Fruit fly (Drosophila melanogaster) whole organism, prepupa: Measurements from ENCODE around the gene CG7080.

ENCODE experiments used
- Blimp-1 ChIP-seq: fragments of 200-800 bp; sonication (Bioruptor generic); optimal IDR thresholded peaks from 3 replicates; lab custom pipeline; 2017; ENCODE audit warnings: missing biosample characterization, missing genetic modification characterization, mild to moderate bottlenecking, moderate library complexity, missing genetic modification reagents
- CG10631 ChIP-seq: fragments of 200-800 bp; sonication (Bioruptor generic); optimal IDR thresholded peaks from 2 replicates; lab custom pipeline; 2016; ENCODE audit warnings: missing biosample characterization, missing genetic modification characterization
- CG10669 ChIP-seq: fragments of 200-800 bp; sonication (Bioruptor generic); optimal IDR thresholded peaks from 3 replicates; lab custom pipeline; 2018; ENCODE audit warnings: missing biosample characterization, mild to moderate bottlenecking, missing genetic modification characterization, moderate library complexity
- CG11294 ChIP-seq: fragments of 200-800 bp; sonication (Bioruptor generic); IDR thresholded peaks from 2 replicates; pipeline ENCODE4 v1.3.6; 2022; ENCODE audit warnings: missing biosample characterization, missing genetic modification characterization
- CG11762 ChIP-seq: fragments of 200-800 bp; sonication (Bioruptor generic); optimal IDR thresholded peaks from 3 replicates; lab custom pipeline; 2016; ENCODE audit warnings: missing biosample characterization, missing genetic modification characterization; ENCODE audit not compliant: insufficient read depth
- CG11902 ChIP-seq: fragments of 200-800 bp; sonication (Bioruptor generic); optimal IDR thresholded peaks from 3 replicates; lab custom pipeline; 2016; ENCODE audit warnings: missing biosample characterization, missing genetic modification characterization
- CG1621 ChIP-seq: fragments of 200-800 bp; sonication (Bioruptor generic); optimal IDR thresholded peaks from 3 replicates; lab custom pipeline; 2018; ENCODE audit warnings: missing biosample characterization, mild to moderate bottlenecking, missing genetic modification characterization
- CG16779 ChIP-seq: fragments of 200-800 bp; sonication (Bioruptor generic); optimal IDR thresholded peaks from 3 replicates; lab custom pipeline; 2017; ENCODE audit warnings: missing biosample characterization, mild to moderate bottlenecking, missing genetic modification characterization
- CG3032 ChIP-seq: fragments of 200-800 bp; optimal IDR thresholded peaks from 2 replicates; lab custom pipeline; 2019; ENCODE audit warnings: missing biosample characterization, mild to moderate bottlenecking, missing genetic modification characterization, moderate library complexity
- CG31627 ChIP-seq: fragments of 200-800 bp; sonication (Bioruptor generic); optimal IDR thresholded peaks from 3 replicates; lab custom pipeline; 2016; ENCODE audit warnings: missing biosample characterization, missing genetic modification characterization
- CG32006 ChIP-seq: fragments of 200-800 bp; sonication (Bioruptor generic); optimal IDR thresholded peaks from 3 replicates; lab custom pipeline; 2017; ENCODE audit warnings: missing biosample characterization, mild to moderate bottlenecking, missing genetic modification characterization
- CG34406 ChIP-seq: fragments of 200-800 bp; sonication (Bioruptor generic); optimal IDR thresholded peaks from 3 replicates; lab custom pipeline; 2016; ENCODE audit warnings: missing biosample characterization, missing genetic modification characterization
- CG3919 ChIP-seq: fragments of 200-800 bp; sonication (Bioruptor generic); optimal IDR thresholded peaks from 3 replicates; lab custom pipeline; 2016; ENCODE audit warnings: missing biosample characterization, missing genetic modification characterization
- CG6276 ChIP-seq: fragments of 200-800 bp; sonication (Bioruptor generic); optimal IDR thresholded peaks from 2 replicates; lab custom pipeline; 2017; ENCODE audit warnings: missing biosample characterization, mild to moderate bottlenecking, missing genetic modification characterization
- CG6792 ChIP-seq: fragments of 200-800 bp; sonication (Bioruptor generic); optimal IDR thresholded peaks from 3 replicates; lab custom pipeline; 2016; ENCODE audit warnings: missing biosample characterization, missing genetic modification characterization
- CG7368 ChIP-seq: fragments of 200-800 bp; sonication (Bioruptor generic); optimal IDR thresholded peaks from 3 replicates; lab custom pipeline; 2016; ENCODE audit warnings: missing biosample characterization, missing genetic modification characterization
- CG8119 ChIP-seq: fragments of 200-800 bp; sonication (Bioruptor generic); IDR thresholded peaks from 3 replicates; pipeline ENCODE4 v1.3.6; 2022; ENCODE audit warnings: missing biosample characterization, missing genetic modification characterization
- CG8632 ChIP-seq: fragments of 200-800 bp; sonication (Bioruptor generic); optimal IDR thresholded peaks from 3 replicates; lab custom pipeline; 2016; ENCODE audit warnings: missing biosample characterization, missing genetic modification characterization
- CG9139 ChIP-seq: fragments of 200-800 bp; sonication (Bioruptor generic); optimal IDR thresholded peaks from 3 replicates; lab custom pipeline; 2017; ENCODE audit warnings: missing biosample characterization, mild to moderate bottlenecking, missing genetic modification characterization
- Eip75B ChIP-seq: fragments of 200-800 bp; sonication (Bioruptor generic); optimal IDR thresholded peaks from 3 replicates; lab custom pipeline; 2016; ENCODE audit warnings: missing biosample characterization, missing genetic modification characterization
- Eip78C ChIP-seq: fragments of 200-800 bp; sonication (Bioruptor generic); peaks from one replicate; lab custom pipeline; 2016; ENCODE audit warnings: missing biosample characterization, missing genetic modification characterization
- Eip93F ChIP-seq: fragments of 200-800 bp; sonication (Bioruptor generic); optimal IDR thresholded peaks from 2 replicates; lab custom pipeline; 2016; ENCODE audit warnings: missing biosample characterization, mild to moderate bottlenecking, missing genetic modification characterization
- Ets21C ChIP-seq: fragments of 200-800 bp; sonication (Bioruptor generic); optimal IDR thresholded peaks from 3 replicates; lab custom pipeline; 2016; ENCODE audit warnings: missing biosample characterization, missing genetic modification characterization
- Ets96B ChIP-seq: fragments of 200-800 bp; optimal IDR thresholded peaks from 2 replicates; lab custom pipeline; 2019; ENCODE audit warnings: missing biosample characterization, mild to moderate bottlenecking, missing genetic modification characterization, moderate library complexity
- Gug ChIP-seq: fragments of 200-800 bp; sonication (Bioruptor generic); IDR thresholded peaks from 2 replicates; pipeline ENCODE4 v1.3.6; 2022; ENCODE audit warnings: missing biosample characterization, missing genetic modification characterization
- Hr38 ChIP-seq: sonication (Bioruptor generic); optimal IDR thresholded peaks from 2 replicates; lab custom pipeline; 2016; ENCODE audit warnings: missing biosample characterization, missing genetic modification characterization
- Hr39 ChIP-seq: fragments of 200-800 bp; sonication (Bioruptor generic); optimal IDR thresholded peaks from 2 replicates; lab custom pipeline; 2016; ENCODE audit warnings: missing biosample characterization, missing genetic modification characterization
- Lpt ChIP-seq: fragments of 200-800 bp; sonication (Bioruptor generic); optimal IDR thresholded peaks from 3 replicates; lab custom pipeline; 2016; ENCODE audit warnings: missing biosample characterization, missing genetic modification characterization
- Met ChIP-seq: fragments of 200-800 bp; sonication (Bioruptor generic); optimal IDR thresholded peaks from 3 replicates; lab custom pipeline; 2016; ENCODE audit warnings: missing biosample characterization, missing genetic modification characterization
- OdsH ChIP-seq: fragments of 200-800 bp; sonication (Bioruptor generic); optimal IDR thresholded peaks from 3 replicates; lab custom pipeline; 2016; ENCODE audit warnings: missing biosample characterization, missing genetic modification characterization
- Smox ChIP-seq: fragments of 200-800 bp; sonication (Bioruptor generic); optimal IDR thresholded peaks from 3 replicates; lab custom pipeline; 2016; ENCODE audit warnings: missing biosample characterization, missing genetic modification characterization
- Sox14 ChIP-seq: fragments of 200-800 bp; sonication (Bioruptor generic); optimal IDR thresholded peaks from 3 replicates; lab custom pipeline; 2016; ENCODE audit warnings: missing biosample characterization, missing genetic modification characterization
- achi ChIP-seq: fragments of 200-800 bp; sonication (Bioruptor generic); optimal IDR thresholded peaks from 3 replicates; lab custom pipeline; 2016; ENCODE audit warnings: missing biosample characterization, missing genetic modification characterization
- cyc ChIP-seq: fragments of 200-800 bp; sonication (Bioruptor generic); optimal IDR thresholded peaks from 3 replicates; lab custom pipeline; 2016; ENCODE audit warnings: missing biosample characterization, missing genetic modification characterization
- dac ChIP-seq: fragments of 200-800 bp; sonication (Bioruptor generic); optimal IDR thresholded peaks from 2 replicates; lab custom pipeline; 2017; ENCODE audit warnings: missing biosample characterization, mild to moderate bottlenecking, missing genetic modification characterization
- dsx ChIP-seq: fragments of 200-800 bp; optimal IDR thresholded peaks from 3 replicates; lab custom pipeline; 2019; ENCODE audit warnings: missing biosample characterization, mild to moderate bottlenecking, missing genetic modification characterization, moderate library complexity; ENCODE audit not compliant: poor library complexity, severe bottlenecking
- eg ChIP-seq: fragments of 200-800 bp; sonication (Bioruptor generic); IDR thresholded peaks from 3 replicates; pipeline ENCODE4 v1.3.6; 2022; ENCODE audit warnings: missing biosample characterization, missing genetic modification characterization
- esn ChIP-seq: fragments of 200-800 bp; sonication (Bioruptor generic); optimal IDR thresholded peaks from 2 replicates; lab custom pipeline; 2016; ENCODE audit warnings: missing biosample characterization, mild to moderate bottlenecking, missing genetic modification characterization, moderate library complexity
- fd59A ChIP-seq: fragments of 200-800 bp; sonication (Bioruptor generic); optimal IDR thresholded peaks from 2 replicates; lab custom pipeline; 2017; ENCODE audit warnings: missing biosample characterization, mild to moderate bottlenecking, missing genetic modification characterization, missing genetic modification reagents
- fd85E ChIP-seq: fragments of 200-800 bp; sonication (Bioruptor generic); optimal IDR thresholded peaks from 3 replicates; lab custom pipeline; 2016; ENCODE audit warnings: missing biosample characterization, missing genetic modification characterization
- fkh ChIP-seq: fragments of 200-800 bp; sonication (Bioruptor generic); optimal IDR thresholded peaks from 3 replicates; lab custom pipeline; 2017; ENCODE audit warnings: missing biosample characterization, mild to moderate bottlenecking, missing genetic modification characterization, moderate library complexity
- lz ChIP-seq: fragments of 200-800 bp; sonication (Bioruptor generic); optimal IDR thresholded peaks from 3 replicates; lab custom pipeline; 2016; ENCODE audit warnings: missing biosample characterization, missing genetic modification characterization
- net ChIP-seq: fragments of 200-800 bp; sonication (Bioruptor generic); optimal IDR thresholded peaks from 3 replicates; lab custom pipeline; 2016; ENCODE audit warnings: missing biosample characterization, missing genetic modification characterization
- pdm3 ChIP-seq: fragments of 200-800 bp; sonication (Bioruptor generic); optimal IDR thresholded peaks from 3 replicates; lab custom pipeline; 2016; ENCODE audit warnings: missing biosample characterization, missing genetic modification characterization
- salr ChIP-seq, 2 experiments: fragments of 200-800 bp; sonication (Bioruptor generic); optimal IDR thresholded peaks; 3 replicates each; lab custom pipeline; 2016 to 2018; ENCODE audit warnings: missing biosample characterization in 2 of 2, missing genetic modification characterization in 2 of 2, mild to moderate bottlenecking in 1 of 2
- ss ChIP-seq, 2 experiments: fragments of 200-800 bp; sonication (Bioruptor generic); optimal IDR thresholded peaks; 2 replicates in 1 of 2; 3 replicates in 1 of 2; lab custom pipeline; 2017 to 2018; ENCODE audit warnings: mild to moderate bottlenecking in 2 of 2, missing biosample characterization in 2 of 2, missing genetic modification characterization in 2 of 2, moderate library complexity in 1 of 2
- svp ChIP-seq: fragments of 200-800 bp; sonication (Bioruptor generic); peaks from one replicate; lab custom pipeline; 2016; ENCODE audit warnings: missing biosample characterization, missing genetic modification characterization
- topi ChIP-seq: fragments of 200-800 bp; sonication (Bioruptor generic); optimal IDR thresholded peaks from 3 replicates; lab custom pipeline; 2016; ENCODE audit warnings: missing biosample characterization, missing genetic modification characterization
- vri ChIP-seq: fragments of 200-800 bp; sonication (Bioruptor generic); optimal IDR thresholded peaks from 3 replicates; lab custom pipeline; 2016; ENCODE audit warnings: missing biosample characterization, mild to moderate bottlenecking, missing genetic modification characterization

CG7080 gene

DNA sequence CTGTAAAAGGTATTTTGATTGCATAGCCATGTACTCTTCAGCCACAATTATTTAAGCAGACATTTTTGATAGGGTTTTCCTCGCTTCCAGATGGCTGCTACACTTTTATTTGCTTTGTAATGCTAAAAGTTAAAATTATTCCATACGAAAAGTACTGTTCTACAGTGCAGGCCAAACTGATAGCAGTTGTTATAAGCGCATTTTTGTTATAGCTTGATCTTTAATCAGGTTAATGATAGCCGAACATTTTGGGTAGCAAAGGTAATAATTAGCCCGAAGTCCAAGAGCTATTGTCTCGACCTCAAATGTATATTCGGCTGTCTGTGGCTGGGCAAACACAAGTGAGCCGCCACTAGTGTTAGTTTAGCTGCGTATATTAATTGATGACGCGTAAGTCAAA lies 28.8 kb downstream of the CG7080 start:
- TF ChIP-seq fd59A (GFP tag; lab: Kevin White, UChicago) = no peak
- no peak for TF ChIP-seq ss (GFP tag; optimal IDR thresholded peaks at IDR 0.05; lab: Kevin White, UChicago)
- TF ChIP-seq Smox (GFP tag; lab: Kevin White, UChicago) = no peak
- no peak for TF ChIP-seq Eip93F (GFP tag; lab: Kevin White, UChicago)
- TF ChIP-seq CG16779 (tag; lab: Kevin White, UChicago) = no peak
- TF ChIP-seq lz (GFP tag; lab: Kevin White, UChicago) = no peak
- peak; percentile 43 for TF ChIP-seq fkh (GFP tag; lab: Kevin White, UChicago)

DNA sequence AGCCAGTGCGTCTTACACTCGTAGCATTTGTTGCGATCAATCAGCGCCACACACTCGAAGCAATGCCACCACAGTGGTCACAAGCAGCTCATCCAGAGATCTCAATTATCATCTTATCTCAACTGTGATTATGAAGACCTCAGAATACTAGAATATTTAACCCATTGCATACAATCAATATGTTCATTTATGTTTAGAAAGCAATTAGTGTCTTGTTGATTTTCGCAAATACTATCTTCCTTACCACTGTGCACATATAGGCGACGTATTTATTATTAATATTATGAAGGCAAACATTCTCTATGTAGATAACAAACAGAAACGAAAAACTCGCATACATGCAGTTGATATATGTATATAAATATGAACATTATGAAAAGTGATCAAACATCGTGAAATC lies 29.7 kb downstream of the CG7080 start:
- TF ChIP-seq CG16779 (tag; lab: Kevin White, UChicago) (peak; percentile 36), CG11902 (GFP tag; lab: Kevin White, UChicago) (peak; percentile 63), dac (GFP tag; lab: Kevin White, UChicago) (no peak), ss (GFP tag; optimal IDR thresholded peaks at IDR 0.05; lab: Kevin White, UChicago) (peak; percentile 34 to 68), eg (GFP tag; lab: Robert Waterston, UW) (peak; percentile 94), CG8119 (GFP tag; lab: Robert Waterston, UW) (peak; percentile 87), Ets21C (GFP tag; lab: Kevin White, UChicago) (peak; percentile 53), Gug (GFP tag; lab: Robert Waterston, UW) (peak; percentile 90), CG10669 (peak; percentile 83), achi (peak; percentile 79), cyc (peak; percentile 64), fkh (GFP tag; lab: Kevin White, UChicago) (peak; percentile 72), topi (GFP tag; lab: Kevin White, UChicago) (peak; percentile 80), CG6276 (peak; percentile 82), Hr39 (peak; percentile 80), esn (GFP tag; lab: Kevin White, UChicago) (peak; percentile 79), Hr38 (GFP tag; lab: Kevin White, UChicago) (no peak), fd85E (GFP tag; lab: Kevin White, UChicago) (peak; percentile 20), Eip78C (GFP tag; lab: Kevin White, UChicago) (peak; percentile 97), CG1621 (tag; lab: Kevin White, UChicago) (peak; percentile 82), vri (GFP tag; lab: Kevin White, UChicago) (peak; percentile 82), CG3032 (tag; lab: Kevin White, UChicago) (peak; percentile 71), Blimp-1 (GFP tag; lab: Kevin White, UChicago) (no peak), salr (GFP tag; optimal IDR thresholded peaks at IDR 0.05; lab: Kevin White, UChicago) (peak; percentile 69 to 74), pdm3 (peak; percentile 90), Lpt (GFP tag; lab: Kevin White, UChicago) (peak; percentile 70), OdsH (GFP tag; lab: Kevin White, UChicago) (peak; percentile 88), Ets96B (tag; lab: Kevin White, UChicago) (peak; percentile 84), fd59A (GFP tag; lab: Kevin White, UChicago) (peak; percentile 53), net (peak; percentile 86), Sox14 (peak; percentile 87), Eip93F (GFP tag; lab: Kevin White, UChicago) (no peak), dsx (GFP tag; lab: Kevin White, UChicago) (peak; percentile 76), CG9139 (GFP tag; lab: Kevin White, UChicago) (no peak), CG6792 (GFP tag; lab: Kevin White, UChicago) (peak; percentile 79), CG32006 (peak; percentile 84), CG8632 (GFP tag; lab: Kevin White, UChicago) (peak; percentile 79), CG3919 (GFP tag; lab: Kevin White, UChicago) (peak; percentile 81), CG11762 (GFP tag; lab: Kevin White, UChicago) (peak; percentile 78), CG31627 (GFP tag; lab: Kevin White, UChicago) (peak; percentile 68), CG11294 (peak; percentile 84), CG34406 (GFP tag; lab: Kevin White, UChicago) (peak; percentile 76), Eip75B (peak; percentile 75), CG7368 (GFP tag; lab: Kevin White, UChicago) (peak; percentile 81), Met (GFP tag; lab: Kevin White, UChicago) (peak; percentile 77), CG10631 (GFP tag; lab: Kevin White, UChicago) (peak; percentile 57), svp (GFP tag; lab: Kevin White, UChicago) (peak; percentile 96)
